Fruit fly (Drosophila melanogaster) whole organism, embryonic: Measurements from ENCODE around the gene Desi.

Experiments
- Abd-B ChIP-seq: fragments of 200-800 bp; sonication (Bioruptor generic); optimal IDR thresholded peaks from 2 replicates; lab custom pipeline; 2018; ENCODE audit warnings: missing biosample characterization, mild to moderate bottlenecking, missing genetic modification characterization, moderate library complexity
- Adf1 ChIP-seq: fragments of 200-800 bp; sonication (Bioruptor generic); IDR thresholded peaks from 2 replicates; pipeline ENCODE4 v1.3.6; 2022; ENCODE audit warnings: missing biosample characterization, missing genetic modification characterization
- CG10543 ChIP-seq: fragments of 200-800 bp; sonication (Bioruptor generic); optimal IDR thresholded peaks from 3 replicates; lab custom pipeline; 2017; ENCODE audit warnings: missing biosample characterization, mild to moderate bottlenecking, missing genetic modification characterization, moderate library complexity
- CG10979 ChIP-seq: fragments of 200-800 bp; sonication (Bioruptor generic); optimal IDR thresholded peaks from 2 replicates; lab custom pipeline; 2018; ENCODE audit warnings: missing biosample characterization, mild to moderate bottlenecking, missing genetic modification characterization, moderate library complexity
- CG11247 ChIP-seq: fragments of 200-800 bp; sonication (Bioruptor generic); IDR thresholded peaks from 2 replicates; pipeline ENCODE4 v1.3.6; 2022; ENCODE audit warnings: missing biosample characterization, missing genetic modification characterization
- CG11695 ChIP-seq: fragments of 200-800 bp; sonication (Bioruptor generic); IDR thresholded peaks from 3 replicates; pipeline ENCODE4 v1.3.6; 2022; ENCODE audit warnings: missing biosample characterization, missing genetic modification characterization
- CG12155 ChIP-seq: fragments of 200-800 bp; sonication (Bioruptor generic); optimal IDR thresholded peaks from 3 replicates; lab custom pipeline; 2016; ENCODE audit warnings: missing biosample characterization, missing genetic modification characterization
- CG14441 ChIP-seq: fragments of 200-800 bp; sonication (Bioruptor generic); IDR thresholded peaks from 2 replicates; pipeline ENCODE4 v1.3.6; 2022; ENCODE audit warnings: missing biosample characterization, missing genetic modification characterization
- CG14710 ChIP-seq: fragments of 200-800 bp; sonication (Bioruptor generic); optimal IDR thresholded peaks from 3 replicates; lab custom pipeline; 2019; ENCODE audit warnings: missing biosample characterization, mild to moderate bottlenecking, missing genetic modification characterization, moderate library complexity
- CG15696 ChIP-seq: fragments of 200-800 bp; sonication (Bioruptor generic); optimal IDR thresholded peaks from 2 replicates; lab custom pipeline; 2019; ENCODE audit warnings: missing biosample characterization, mild to moderate bottlenecking, missing genetic modification characterization, moderate library complexity
- CG16815 ChIP-seq: fragments of 200-800 bp; sonication (Bioruptor generic); optimal IDR thresholded peaks from 3 replicates; lab custom pipeline; 2017; ENCODE audit warnings: missing biosample characterization, mild to moderate bottlenecking, missing genetic modification characterization
- CG17829 ChIP-seq: fragments of 200-800 bp; optimal IDR thresholded peaks from 2 replicates; lab custom pipeline; 2019; ENCODE audit warnings: missing biosample characterization, mild to moderate bottlenecking, missing genetic modification characterization, moderate library complexity
- CG17912 ChIP-seq: fragments of 200-800 bp; sonication (Bioruptor generic); optimal IDR thresholded peaks from 2 replicates; lab custom pipeline; 2018; ENCODE audit warnings: missing biosample characterization, mild to moderate bottlenecking, missing genetic modification characterization
- CG2120 ChIP-seq: fragments of 200-800 bp; sonication (Bioruptor generic); optimal IDR thresholded peaks from 3 replicates; lab custom pipeline; 2016; ENCODE audit warnings: missing biosample characterization, missing genetic modification characterization
- CG3065 ChIP-seq: fragments of 200-800 bp; sonication (Bioruptor generic); optimal IDR thresholded peaks from 2 replicates; lab custom pipeline; 2016; ENCODE audit warnings: missing biosample characterization, missing genetic modification characterization
- CG3407 ChIP-seq: fragments of 200-800 bp; sonication (Bioruptor generic); optimal IDR thresholded peaks from 2 replicates; lab custom pipeline; 2018; ENCODE audit warnings: missing biosample characterization, mild to moderate bottlenecking, missing genetic modification characterization
- CG3838 ChIP-seq: fragments of 200-800 bp; sonication (Bioruptor generic); optimal IDR thresholded peaks from 3 replicates; lab custom pipeline; 2016; ENCODE audit warnings: missing biosample characterization, missing genetic modification characterization
- CG6689 ChIP-seq: fragments of 200-800 bp; sonication (Bioruptor generic); IDR thresholded peaks from 2 replicates; pipeline ENCODE4 v1.3.6; 2022; ENCODE audit warnings: missing biosample characterization, missing genetic modification characterization
- CG6791 ChIP-seq: fragments of 200-800 bp; sonication (Bioruptor generic); IDR thresholded peaks from 3 replicates; pipeline ENCODE4 v1.3.6; 2022; ENCODE audit warnings: missing biosample characterization, missing genetic modification characterization; ENCODE audit not compliant: partially characterized antibody
- CG7357 ChIP-seq: fragments of 200-800 bp; sonication (Bioruptor generic); IDR thresholded peaks from 3 replicates; pipeline ENCODE4 v1.3.6; 2022; ENCODE audit warnings: missing biosample characterization, missing genetic modification characterization
- CG8281 ChIP-seq: fragments of 200-800 bp; sonication (Bioruptor generic); optimal IDR thresholded peaks from 2 replicates; lab custom pipeline; 2018; ENCODE audit warnings: missing biosample characterization, mild to moderate bottlenecking, missing genetic modification characterization, moderate library complexity
- CG8944 ChIP-seq: fragments of 200-800 bp; sonication (Bioruptor generic); optimal IDR thresholded peaks from 3 replicates; lab custom pipeline; 2016; ENCODE audit warnings: missing biosample characterization, missing genetic modification characterization
- CG9797 ChIP-seq: fragments of 200-800 bp; sonication (Bioruptor generic); optimal IDR thresholded peaks from 3 replicates; lab custom pipeline; 2018; ENCODE audit warnings: missing biosample characterization, mild to moderate bottlenecking, missing genetic modification characterization
- Camta ChIP-seq: fragments of 200-800 bp; sonication (Bioruptor generic); optimal IDR thresholded peaks from 2 replicates; lab custom pipeline; 2016; ENCODE audit warnings: missing biosample characterization, missing genetic modification characterization
- D19A ChIP-seq: fragments of 200-800 bp; optimal IDR thresholded peaks from 3 replicates; lab custom pipeline; 2019; ENCODE audit warnings: missing biosample characterization, mild to moderate bottlenecking, missing genetic modification characterization, moderate library complexity
- D19B ChIP-seq: fragments of 200-800 bp; sonication (Bioruptor generic); optimal IDR thresholded peaks from 2 replicates; lab custom pipeline; 2017; ENCODE audit warnings: missing biosample characterization, mild to moderate bottlenecking, missing genetic modification characterization
- Dp ChIP-seq: fragments of 200-800 bp; sonication (Bioruptor generic); optimal IDR thresholded peaks from 2 replicates; lab custom pipeline; 2018; ENCODE audit warnings: missing biosample characterization, mild to moderate bottlenecking, missing genetic modification characterization, moderate library complexity
- Dref ChIP-seq: fragments of 200-800 bp; sonication (Bioruptor generic); IDR thresholded peaks from 2 replicates; pipeline ENCODE4 v1.3.6; 2022; ENCODE audit warnings: missing biosample characterization, missing genetic modification characterization
- Ets97D ChIP-seq: fragments of 200-800 bp; sonication (Bioruptor generic); optimal IDR thresholded peaks from 3 replicates; lab custom pipeline; 2016; ENCODE audit warnings: missing biosample characterization, missing genetic modification characterization
- Gug ChIP-seq: fragments of 200-800 bp; sonication (Bioruptor generic); IDR thresholded peaks from 4 replicates; pipeline ENCODE4 v1.3.6; 2022; ENCODE audit warnings: missing biosample characterization, missing genetic modification characterization
- NC2β ChIP-seq: fragments of 200-800 bp; sonication (Bioruptor generic); optimal IDR thresholded peaks from 2 replicates; lab custom pipeline; 2016; ENCODE audit warnings: missing biosample characterization, missing genetic modification characterization
- Rfx ChIP-seq: fragments of 200-800 bp; sonication (Bioruptor generic); IDR thresholded peaks from 2 replicates; pipeline ENCODE4 v1.3.6; 2022; ENCODE audit warnings: missing biosample characterization, missing genetic modification characterization
- Sry-δ ChIP-seq: fragments of 200-800 bp; sonication (Bioruptor generic); optimal IDR thresholded peaks from 2 replicates; lab custom pipeline; 2016; ENCODE audit warnings: missing biosample characterization, missing genetic modification characterization
- Xbp1 ChIP-seq: fragments of 200-800 bp; sonication (Bioruptor generic); optimal IDR thresholded peaks from 3 replicates; lab custom pipeline; 2016; ENCODE audit warnings: missing biosample characterization, mild to moderate bottlenecking, missing genetic modification characterization
- ac ChIP-seq: fragments of 200-800 bp; sonication (Bioruptor generic); optimal IDR thresholded peaks from 3 replicates; lab custom pipeline; 2017; ENCODE audit warnings: missing biosample characterization, mild to moderate bottlenecking, missing genetic modification characterization
- ap ChIP-seq: fragments of 200-800 bp; sonication (Bioruptor generic); IDR thresholded peaks from 2 replicates; pipeline ENCODE4 v1.3.6; 2022; ENCODE audit warnings: missing biosample characterization, missing genetic modification characterization
- chif ChIP-seq, 2 experiments: fragments of 200-800 bp; sonication (Bioruptor generic); optimal IDR thresholded peaks; 3 replicates each; lab custom pipeline; 2016; ENCODE audit warnings: missing biosample characterization in 2 of 2, missing genetic modification characterization in 2 of 2
- chinmo ChIP-seq: fragments of 200-800 bp; sonication (Bioruptor generic); IDR thresholded peaks from 4 replicates; pipeline ENCODE4 v1.3.6; 2022; ENCODE audit warnings: missing biosample characterization, missing genetic modification characterization; ENCODE audit not compliant: partially characterized antibody
- dysf ChIP-seq: fragments of 200-800 bp; sonication (Bioruptor generic); IDR thresholded peaks from 3 replicates; pipeline ENCODE4 v1.3.6; 2022; ENCODE audit warnings: missing biosample characterization, missing genetic modification characterization
- jigr1 ChIP-seq: fragments of 200-800 bp; sonication (Bioruptor generic); IDR thresholded peaks from 3 replicates; pipeline ENCODE4 v1.3.6; 2022; ENCODE audit warnings: missing biosample characterization, missing genetic modification characterization
- lola ChIP-seq, 3 experiments: fragments of >200 bp in 2 of 3; fragments of 200-800 bp in 1 of 3; sonication (Bioruptor generic) in 1 of 3; optimal IDR thresholded peaks; 2 replicates each; lab custom pipeline; 2017 to 2019; ENCODE audit warnings: missing biosample characterization in 3 of 3, missing genetic modification characterization in 3 of 3, mild to moderate bottlenecking in 1 of 3, moderate library complexity in 1 of 3
- mam ChIP-seq: fragments of 200-800 bp; sonication (Bioruptor generic); optimal IDR thresholded peaks from 3 replicates; lab custom pipeline; 2016; ENCODE audit warnings: missing biosample characterization, missing genetic modification characterization
- pum ChIP-seq: fragments of 200-800 bp; sonication (Bioruptor generic); optimal IDR thresholded peaks from 2 replicates; lab custom pipeline; 2016; ENCODE audit warnings: missing biosample characterization, missing genetic modification characterization
- pzg ChIP-seq: fragments of 200-800 bp; sonication (Bioruptor generic); optimal IDR thresholded peaks from 3 replicates; lab custom pipeline; 2018; ENCODE audit warnings: missing biosample characterization, mild to moderate bottlenecking, missing genetic modification characterization, moderate library complexity
- schlank ChIP-seq: fragments of 200-800 bp; sonication (Bioruptor generic); optimal IDR thresholded peaks from 2 replicates; lab custom pipeline; 2018; ENCODE audit warnings: missing biosample characterization, mild to moderate bottlenecking, missing genetic modification characterization
- sna ChIP-seq: fragments of 200-800 bp; sonication (Bioruptor generic); IDR thresholded peaks from 2 replicates; pipeline ENCODE4 v1.3.6; 2022; ENCODE audit warnings: missing biosample characterization, missing genetic modification characterization; ENCODE audit not compliant: partially characterized antibody
- sr ChIP-seq: fragments of 200-800 bp; sonication (Bioruptor generic); IDR thresholded peaks from 3 replicates; pipeline ENCODE4 v1.3.6; 2022; ENCODE audit warnings: missing biosample characterization, missing genetic modification characterization
- trh ChIP-seq: fragments of 200-800 bp; sonication (Bioruptor generic); optimal IDR thresholded peaks from 2 replicates; lab custom pipeline; 2016; ENCODE audit warnings: missing biosample characterization, missing genetic modification characterization
- vnd ChIP-seq: fragments of 200-800 bp; sonication (Bioruptor generic); IDR thresholded peaks from 3 replicates; pipeline ENCODE4 v1.3.6; 2022; ENCODE audit warnings: missing biosample characterization, missing genetic modification characterization; ENCODE audit not compliant: partially characterized antibody
- zfh2 ChIP-seq: fragments of 200-800 bp; sonication (Bioruptor generic); optimal IDR thresholded peaks from 2 replicates; lab custom pipeline; 2016; ENCODE audit warnings: missing biosample characterization, missing genetic modification characterization

Gene Desi

dm6 chr3R:10784058-10784499, 4.7 kb downstream of the Desi start, which contains the start of the genes mRpL37 and Rbp1:
TSS of gene mRpL37 (minus strand) at chr3R:10784092.
TSS of gene Rbp1 (plus strand) at chr3R:10784383.
- TF ChIP-seq CG8944 (GFP tag; lab: Kevin White, UChicago) (peak; percentile 34), CG7357 (GFP tag; lab: Robert Waterston, UW) (peak; percentile 43; the same call in 1 of the 3 replicates), pzg (GFP tag; lab: Kevin White, UChicago) (peak; percentile 50), Dp (peak; percentile 13), CG17829 (tag; lab: Kevin White, UChicago) (peak; percentile 89), Ets97D (GFP tag; lab: Kevin White, UChicago) (peak; percentile 54), sna (GFP tag; lab: Robert Waterston, UW) (peak; percentile 86), Camta (GFP tag; lab: Kevin White, UChicago) (peak; percentile 33), D19B (GFP tag; lab: Kevin White, UChicago) (no peak), chinmo (GFP tag; lab: Robert Waterston, UW) (peak; percentile 66; the same call in 1 of the 4 replicates), CG12155 (GFP tag; lab: Kevin White, UChicago) (peak; percentile 79), CG14710 (tag; lab: Kevin White, UChicago) (peak; percentile 93), CG9797 (peak; percentile 71), CG16815 (GFP tag; lab: Kevin White, UChicago) (peak; percentile 79), trh (GFP tag; lab: Kevin White, UChicago) (peak; percentile 11), vnd (GFP tag; lab: Robert Waterston, UW) (peak; percentile 88), ap (GFP tag; lab: Robert Waterston, UW) (no peak), sr (GFP tag; lab: Robert Waterston, UW) (no peak), CG10979 (tag; lab: Kevin White, UChicago) (peak; percentile 63), lola (GFP tag; optimal IDR thresholded peaks at IDR 0.05; lab: Kevin White, UChicago) (peak in 1 of 3 experiments; percentile 86), zfh2 (peak; percentile 67), CG6791 (GFP tag; lab: Robert Waterston, UW) (peak; percentile 60; the same call in 2 of the 3 replicates), CG17912 (GFP tag; lab: Kevin White, UChicago) (peak; percentile 5), dysf (GFP tag; lab: Robert Waterston, UW) (peak; percentile 88), pum (peak; percentile 71), Adf1 (peak; percentile 31; the same call in 1 of the 2 replicates), chif (GFP tag; optimal IDR thresholded peaks at IDR 0.05; lab: Kevin White, UChicago) (peak; percentile 18 to 53), Sry-δ (peak; percentile 85), Gug (GFP tag; lab: Robert Waterston, UW) (peak; percentile 73; the same call in 3 of the 4 replicates), Dref (GFP tag; lab: Robert Waterston, UW) (peak; percentile 46), CG6689 (peak; percentile 63), NC2β (peak; percentile 45), CG14441 (GFP tag; lab: Robert Waterston, UW) (peak; percentile 56; the same call in 1 of the 2 replicates), Xbp1 (GFP tag; lab: Kevin White, UChicago) (peak; percentile 86), ac (no peak), CG8281 (tag; lab: Kevin White, UChicago) (no peak), schlank (tag; lab: Kevin White, UChicago) (peak; percentile 17), Abd-B (GFP tag; lab: Kevin White, UChicago) (peak; percentile 93), jigr1 (GFP tag; lab: Robert Waterston, UW) (peak; percentile 66; the same call in 2 of the 3 replicates), D19A (tag; lab: Kevin White, UChicago) (no peak), CG3065 (peak; percentile 23), CG11247 (GFP tag; lab: Robert Waterston, UW) (peak; percentile 44), CG3838 (GFP tag; lab: Kevin White, UChicago) (peak; percentile 1), CG3407 (no peak), CG11695 (GFP tag; lab: Robert Waterston, UW) (peak; percentile 30; the same call in 1 of the 3 replicates), CG15696 (tag; lab: Kevin White, UChicago) (peak; percentile 88), CG10543 (GFP tag; lab: Kevin White, UChicago) (peak; percentile 59), Rfx (GFP tag; lab: Robert Waterston, UW) (peak; percentile 80), mam (peak; percentile 76), CG2120 (GFP tag; lab: Kevin White, UChicago) (peak; percentile 80)
